Fruit fly (Drosophila melanogaster): ENCODE measurements around the gene CG42327.

Gene CG42327

DNA sequence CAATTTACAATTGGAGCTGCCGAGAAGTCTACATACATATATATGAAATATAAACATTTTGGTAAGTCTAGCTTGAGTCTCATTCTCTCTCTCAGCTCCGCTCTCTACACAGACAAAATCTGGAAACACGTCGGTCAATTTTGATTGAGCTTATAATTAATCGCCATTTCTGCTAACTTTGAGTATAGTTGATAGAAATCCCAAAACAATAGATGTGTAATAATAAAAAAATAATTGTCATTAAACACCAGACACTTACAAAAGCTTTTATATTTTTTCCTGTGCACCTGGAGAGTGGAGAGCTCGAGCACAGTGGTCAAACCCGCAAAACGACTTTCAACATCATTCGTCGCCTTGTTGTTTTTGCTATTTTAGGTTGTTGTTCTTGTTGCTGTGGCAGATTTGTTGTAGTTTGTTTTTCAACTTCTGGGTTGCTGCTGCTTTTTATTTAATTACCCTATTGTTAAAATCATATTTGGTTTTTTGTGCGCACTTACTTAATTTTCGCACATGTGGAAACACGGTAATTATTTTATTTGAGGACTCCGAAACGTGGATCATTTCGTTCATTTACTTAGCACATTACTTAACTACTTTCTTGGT lies 766 bp downstream of the CG42327 start (continued):
- no peak for TF ChIP-seq CG6791 (GFP tag; IDR thresholded peaks at IDR 0.05; ENCODE audit: partially characterized antibody)
- peak; percentile 87 for TF ChIP-seq ewg (GFP tag; optimal IDR thresholded peaks at IDR 0.05)
- TF ChIP-seq Hr51 (GFP tag; optimal IDR thresholded peaks at IDR 0.05), result peak; percentile 94 to 96
- peak; percentile 98 for TF ChIP-seq CG2120 (GFP tag; optimal IDR thresholded peaks at IDR 0.05)
- TF ChIP-seq Scr (GFP tag; IDR thresholded peaks at IDR 0.05; ENCODE audit: partially characterized antibody), result no peak
- peak; percentile 95 for TF ChIP-seq CG12299 (tag; optimal IDR thresholded peaks at IDR 0.05)
- TF ChIP-seq CG13287 (GFP tag; IDR thresholded peaks at IDR 0.05; ENCODE audit: partially characterized antibody), result no peak
- TF ChIP-seq MTF-1 (GFP tag; optimal IDR thresholded peaks at IDR 0.05; ENCODE audit: borderline replicate concordance), result peak; percentile 92
- TF ChIP-seq rib (GFP tag; IDR thresholded peaks at IDR 0.05), result peak; percentile 97
- TF ChIP-seq CG16815 (GFP tag; optimal IDR thresholded peaks at IDR 0.05), result peak; percentile 89
- TF ChIP-seq Ptx1 (GFP tag; IDR thresholded peaks at IDR 0.05), result peak; percentile 97
- TF ChIP-seq CG7745 (tag; optimal IDR thresholded peaks at IDR 0.05), result peak; percentile 68
- TF ChIP-seq CG8281 (tag; optimal IDR thresholded peaks at IDR 0.05), result peak; percentile 83
- TF ChIP-seq CG6854 (GFP tag; optimal IDR thresholded peaks at IDR 0.05), result peak; percentile 91
- TF ChIP-seq kah (GFP tag; optimal IDR thresholded peaks at IDR 0.05), result peak; percentile 86
- no peak for TF ChIP-seq hth (optimal IDR thresholded peaks at IDR 0.05)
- peak; percentile 96 for TF ChIP-seq CG17568 (GFP tag; optimal IDR thresholded peaks at IDR 0.05)
- TF ChIP-seq gem (tag; optimal IDR thresholded peaks at IDR 0.05), result peak; percentile 98
- peak; percentile 91 for TF ChIP-seq Spps (tag; optimal IDR thresholded peaks at IDR 0.05)
- peak; percentile 93 for TF ChIP-seq Asciz (GFP tag; optimal IDR thresholded peaks at IDR 0.05)
- peak; percentile 96 to 97 for TF ChIP-seq dpn (GFP tag; optimal IDR thresholded peaks at IDR 0.05)
- TF ChIP-seq kni (GFP tag; optimal IDR thresholded peaks at IDR 0.05), result no peak
- peak; percentile 96 for TF ChIP-seq Fer1 (GFP tag; optimal IDR thresholded peaks at IDR 0.05)
- peak; percentile 96 for TF ChIP-seq Dip3 (GFP tag; optimal IDR thresholded peaks at IDR 0.05)
- TF ChIP-seq sc (optimal IDR thresholded peaks at IDR 0.05), result no peak
- TF ChIP-seq sc (GFP tag; optimal IDR thresholded peaks at IDR 0.05), result peak; percentile 92
- no peak for TF ChIP-seq cg (GFP tag; optimal IDR thresholded peaks at IDR 0.05)
- peak; percentile 90 for TF ChIP-seq CG15011 (GFP tag; optimal IDR thresholded peaks at IDR 0.05)
- TF ChIP-seq fd3F (GFP tag; optimal IDR thresholded peaks at IDR 0.05), result peak; percentile 96
- peak; percentile 91 for TF ChIP-seq trh (GFP tag; optimal IDR thresholded peaks at IDR 0.05)
- peak; percentile 83 for TF ChIP-seq CG4820 (GFP tag; optimal IDR thresholded peaks at IDR 0.05)
- peak; percentile 97 for TF ChIP-seq chn (GFP tag; optimal IDR thresholded peaks at IDR 0.05)
- TF ChIP-seq CG8089 (GFP tag; optimal IDR thresholded peaks at IDR 0.05), result peak; percentile 90
- peak; percentile 95 for TF ChIP-seq CG10979 (tag; optimal IDR thresholded peaks at IDR 0.05)
- peak; percentile 98 for TF ChIP-seq slbo (GFP tag; IDR thresholded peaks at IDR 0.05)
- peak; percentile 98 for TF ChIP-seq NFAT (GFP tag; IDR thresholded peaks at IDR 0.05)
- no peak for TF ChIP-seq CG14860 (GFP tag; IDR thresholded peaks at IDR 0.05; ENCODE audit: partially characterized antibody)
- TF ChIP-seq CG13296 (GFP tag; optimal IDR thresholded peaks at IDR 0.05), result peak; percentile 94
- TF ChIP-seq CG4730 (GFP tag; IDR thresholded peaks at IDR 0.05), result peak; percentile 95
- peak; percentile 96 for TF ChIP-seq CG11247 (GFP tag; IDR thresholded peaks at IDR 0.05)
- peak; percentile 90 for TF ChIP-seq sim (GFP tag; IDR thresholded peaks at IDR 0.05)
- TF ChIP-seq Lhr (GFP tag; optimal IDR thresholded peaks at IDR 0.05), result peak; percentile 84
- TF ChIP-seq CG17359 (tag; optimal IDR thresholded peaks at IDR 0.05), result peak; percentile 97
- peak; percentile 91 for TF ChIP-seq Taf1 (GFP tag; IDR thresholded peaks at IDR 0.05)
- peak; percentile 88 for TF ChIP-seq GATAe (GFP tag; conservative IDR thresholded peaks at IDR 0.05)
- TF ChIP-seq Dll (GFP tag; IDR thresholded peaks at IDR 0.05; ENCODE audit: partially characterized antibody), result no peak
- peak; percentile 85 for TF ChIP-seq sug (tag; optimal IDR thresholded peaks at IDR 0.05)
- TF ChIP-seq run (tag; optimal IDR thresholded peaks at IDR 0.05), result peak; percentile 89
- peak; percentile 59 for TF ChIP-seq bigmax (GFP tag; optimal IDR thresholded peaks at IDR 0.05)
